Fruit fly (Drosophila melanogaster): ENCODE results near the gene ND-13B.

dm6 chr3L:10669592-10670400 is 24.1 kb downstream of the ND-13B start:
- TF ChIP-seq Scr (GFP tag; IDR thresholded peaks at IDR 0.05; ENCODE audit: partially characterized antibody) (no peak), CG4730 (GFP tag; IDR thresholded peaks at IDR 0.05) (no peak), dmrt99B (tag; optimal IDR thresholded peaks at IDR 0.05) (no peak), MTF-1 (GFP tag; optimal IDR thresholded peaks at IDR 0.05; ENCODE audit: borderline replicate concordance) (no peak), MBD-R2 (GFP tag; IDR thresholded peaks at IDR 0.05) (no peak), CG11085 (GFP tag; IDR thresholded peaks at IDR 0.05) (no peak), CG1024 (GFP tag; IDR thresholded peaks at IDR 0.05) (no peak), tup (GFP tag; optimal IDR thresholded peaks at IDR 0.05) (no peak)
